Fruit fly (Drosophila melanogaster) Kc167 (cell line): ENCODE data around the gene CG34289.

ENCODE experiments used
- Myc ChIP-seq: fragments of >200 bp; optimal IDR thresholded peaks from 2 replicates; lab custom pipeline; 2017; ENCODE audit warnings: missing external identifiers
- Sin3A ChIP-seq: fragments of >200 bp; optimal IDR thresholded peaks from 2 replicates; lab custom pipeline; 2018; ENCODE audit warnings: missing external identifiers
- h ChIP-seq: fragments of >200 bp; optimal IDR thresholded peaks from 3 replicates; lab custom pipeline; 2018; ENCODE audit warnings: missing external identifiers
- insv ChIP-seq: fragments of >200 bp; optimal IDR thresholded peaks from 3 replicates; lab custom pipeline; 2018; ENCODE audit warnings: missing external identifiers
- psq ChIP-seq: fragments of >200 bp; optimal IDR thresholded peaks from 2 replicates; lab custom pipeline; 2017; ENCODE audit warnings: missing external identifiers
- ttk ChIP-seq: sonication (Bioruptor generic); optimal IDR thresholded peaks from 2 replicates; lab custom pipeline; 2017; ENCODE audit warnings: missing external identifiers

DNA sequence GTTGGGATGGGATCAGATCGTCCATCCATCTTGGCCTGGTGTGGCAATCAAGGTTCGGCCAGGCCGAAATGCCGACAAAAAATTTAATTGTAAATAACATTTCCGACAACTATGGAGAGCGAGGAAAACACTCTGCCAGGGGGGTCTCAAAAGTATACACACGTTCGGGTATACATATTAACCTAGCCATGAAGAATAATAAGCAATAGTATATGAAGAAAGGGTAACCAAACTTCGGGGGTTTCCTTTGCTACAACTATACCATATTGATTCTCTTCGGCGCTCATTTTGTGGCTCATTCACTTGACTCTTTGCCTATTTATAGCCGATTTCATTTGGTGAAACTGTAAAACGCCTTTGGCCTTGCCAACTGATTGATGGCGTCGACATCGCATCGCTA lies 10.0 kb downstream of the CG34289 start:
- TF ChIP-seq psq (lab: Kevin White, UChicago) (no peak), Sin3A (lab: Kevin White, UChicago) (no peak), Myc (no peak), h (lab: Kevin White, UChicago) (no peak), ttk (lab: Kevin White, UChicago) (no peak), insv (no peak)
